Fruit fly (Drosophila melanogaster) whole organism, embryonic: ENCODE results near the gene east.

Experiments used
- Atf-2 ChIP-seq: fragments of 200-800 bp; sonication (Bioruptor generic); optimal IDR thresholded peaks from 2 replicates; lab custom pipeline; 2016; ENCODE audit warnings: missing biosample characterization, missing genetic modification characterization
- Atf3 ChIP-seq: fragments of 200-800 bp; sonication (Bioruptor generic); optimal IDR thresholded peaks from 3 replicates; lab custom pipeline; 2016; ENCODE audit warnings: missing biosample characterization, missing genetic modification characterization
- CG1024 ChIP-seq: fragments of 200-800 bp; sonication (Bioruptor generic); IDR thresholded peaks from 2 replicates; pipeline ENCODE4 v1.3.6; 2022; ENCODE audit warnings: missing biosample characterization, missing genetic modification characterization
- CG12071 ChIP-seq: fragments of 200-800 bp; sonication (Bioruptor generic); optimal IDR thresholded peaks from 3 replicates; lab custom pipeline; 2018; ENCODE audit warnings: missing biosample characterization, mild to moderate bottlenecking, missing genetic modification characterization
- CG12104 ChIP-seq: fragments of 200-800 bp; sonication (Bioruptor generic); optimal IDR thresholded peaks from 3 replicates; lab custom pipeline; 2016; ENCODE audit warnings: missing biosample characterization, missing genetic modification characterization
- CG15073 ChIP-seq: fragments of 200-800 bp; sonication (Bioruptor generic); optimal IDR thresholded peaks from 2 replicates; lab custom pipeline; 2016; ENCODE audit warnings: missing biosample characterization, missing genetic modification characterization
- CG1529 ChIP-seq: fragments of 200-800 bp; sonication (Bioruptor generic); optimal IDR thresholded peaks from 3 replicates; lab custom pipeline; 2018; ENCODE audit warnings: missing biosample characterization, missing genetic modification characterization
- CG16863 ChIP-seq: fragments of 200-800 bp; sonication (Bioruptor generic); optimal IDR thresholded peaks from 3 replicates; lab custom pipeline; 2016; ENCODE audit warnings: missing biosample characterization, missing genetic modification characterization
- CG2120 ChIP-seq: fragments of 200-800 bp; sonication (Bioruptor generic); optimal IDR thresholded peaks from 3 replicates; lab custom pipeline; 2016; ENCODE audit warnings: missing biosample characterization, missing genetic modification characterization
- CG2129 ChIP-seq: fragments of 200-800 bp; sonication (Bioruptor generic); IDR thresholded peaks from 2 replicates; pipeline ENCODE4 v1.3.6; 2022; ENCODE audit warnings: missing biosample characterization, missing genetic modification characterization; ENCODE audit not compliant: partially characterized antibody
- CG30020 ChIP-seq: fragments of 200-800 bp; optimal IDR thresholded peaks from 2 replicates; lab custom pipeline; 2019; ENCODE audit warnings: missing biosample characterization, mild to moderate bottlenecking, missing genetic modification characterization, moderate library complexity
- CG34422 ChIP-seq: fragments of 200-800 bp; sonication (Bioruptor generic); IDR thresholded peaks from 3 replicates; pipeline ENCODE4 v1.3.6; 2022; ENCODE audit warnings: missing biosample characterization, missing genetic modification characterization
- CG4424 ChIP-seq: fragments of 200-800 bp; sonication (Bioruptor generic); optimal IDR thresholded peaks from 3 replicates; lab custom pipeline; 2016; ENCODE audit warnings: missing biosample characterization, missing genetic modification characterization
- CG4617 ChIP-seq: fragments of 200-800 bp; sonication (Bioruptor generic); optimal IDR thresholded peaks from 3 replicates; lab custom pipeline; 2016; ENCODE audit warnings: missing biosample characterization, missing genetic modification characterization, borderline replicate concordance
- CG6272 ChIP-seq: fragments of 200-800 bp; sonication (Bioruptor generic); IDR thresholded peaks from 2 replicates; pipeline ENCODE4 v1.3.6; 2022; ENCODE audit warnings: missing biosample characterization, missing genetic modification characterization
- CG6654 ChIP-seq: fragments of 200-800 bp; sonication (Bioruptor generic); optimal IDR thresholded peaks from 2 replicates; lab custom pipeline; 2017; ENCODE audit warnings: missing biosample characterization, mild to moderate bottlenecking, missing genetic modification characterization
- CG7745 ChIP-seq: fragments of 200-800 bp; sonication (Bioruptor generic); optimal IDR thresholded peaks from 2 replicates; lab custom pipeline; 2018; ENCODE audit warnings: missing biosample characterization, mild to moderate bottlenecking, missing genetic modification characterization, moderate library complexity
- CG8089 ChIP-seq: fragments of 200-800 bp; sonication (Bioruptor generic); optimal IDR thresholded peaks from 3 replicates; lab custom pipeline; 2016; ENCODE audit warnings: missing biosample characterization, missing genetic modification characterization
- CG8924 ChIP-seq: fragments of 200-800 bp; optimal IDR thresholded peaks from 3 replicates; lab custom pipeline; 2019; ENCODE audit warnings: missing biosample characterization, mild to moderate bottlenecking, missing genetic modification characterization, moderate library complexity
- CG9932 ChIP-seq: fragments of 200-800 bp; sonication (Bioruptor generic); IDR thresholded peaks from 2 replicates; pipeline ENCODE4 v1.3.6; 2022; ENCODE audit warnings: missing biosample characterization, missing genetic modification characterization
- Chrac-16 ChIP-seq: fragments of 200-800 bp; sonication (Bioruptor generic); optimal IDR thresholded peaks from 3 replicates; lab custom pipeline; 2016; ENCODE audit warnings: missing biosample characterization, missing genetic modification characterization
- D19A ChIP-seq: fragments of 200-800 bp; optimal IDR thresholded peaks from 3 replicates; lab custom pipeline; 2019; ENCODE audit warnings: missing biosample characterization, mild to moderate bottlenecking, missing genetic modification characterization, moderate library complexity
- Dbx ChIP-seq: fragments of 200-800 bp; sonication (Bioruptor generic); IDR thresholded peaks from 3 replicates; pipeline ENCODE4 v1.3.6; 2022; ENCODE audit warnings: missing biosample characterization, missing genetic modification characterization
- Dref ChIP-seq: fragments of 200-800 bp; sonication (Bioruptor generic); IDR thresholded peaks from 2 replicates; pipeline ENCODE4 v1.3.6; 2022; ENCODE audit warnings: missing biosample characterization, missing genetic modification characterization
- Eip74EF ChIP-seq, 2 experiments: fragments of 200-800 bp in 1 of 2; fragments of >200 bp in 1 of 2; sonication (Bioruptor generic) in 1 of 2; optimal IDR thresholded peaks; 2 replicates each; lab custom pipeline; 2017 to 2019; ENCODE audit warnings: missing biosample characterization in 2 of 2, missing genetic modification characterization in 2 of 2, mild to moderate bottlenecking in 1 of 2, moderate library complexity in 1 of 2
- GATAe ChIP-seq: fragments of 200-800 bp; sonication (Bioruptor generic); conservative IDR thresholded peaks from 2 replicates; pipeline ENCODE4 v1.3.6; 2022; ENCODE audit warnings: missing biosample characterization, missing genetic modification characterization
- Gsc ChIP-seq: fragments of 200-800 bp; sonication (Bioruptor generic); IDR thresholded peaks from 2 replicates; pipeline ENCODE4 v1.3.6; 2022; ENCODE audit warnings: missing biosample characterization, missing genetic modification characterization
- HLH3B ChIP-seq: fragments of 200-800 bp; sonication (Bioruptor generic); IDR thresholded peaks from 2 replicates; pipeline ENCODE4 v1.3.6; 2022; ENCODE audit warnings: missing biosample characterization, missing genetic modification characterization
- Hr3 ChIP-seq: fragments of 200-800 bp; sonication (Bioruptor generic); optimal IDR thresholded peaks from 3 replicates; lab custom pipeline; 2016; ENCODE audit warnings: missing biosample characterization, missing genetic modification characterization
- Lhr ChIP-seq: fragments of 200-800 bp; sonication (Bioruptor generic); optimal IDR thresholded peaks from 3 replicates; lab custom pipeline; 2017; ENCODE audit warnings: mild to moderate bottlenecking, missing biosample characterization, missing genetic modification reagents, missing genetic modification characterization
- Sry-β ChIP-seq: fragments of 200-800 bp; sonication (Bioruptor generic); optimal IDR thresholded peaks from 2 replicates; lab custom pipeline; 2018; ENCODE audit warnings: missing biosample characterization, mild to moderate bottlenecking, missing genetic modification characterization, moderate library complexity
- Taf1 ChIP-seq: fragments of 200-800 bp; sonication (Bioruptor generic); IDR thresholded peaks from 2 replicates; pipeline ENCODE4 v1.3.6; 2022; ENCODE audit warnings: missing biosample characterization, missing genetic modification characterization
- YL-1 ChIP-seq: fragments of 200-800 bp; sonication (Bioruptor generic); optimal IDR thresholded peaks from 3 replicates; lab custom pipeline; 2017; ENCODE audit warnings: missing biosample characterization, mild to moderate bottlenecking, missing genetic modification characterization
- ap ChIP-seq: fragments of 200-800 bp; sonication (Bioruptor generic); IDR thresholded peaks from 2 replicates; pipeline ENCODE4 v1.3.6; 2022; ENCODE audit warnings: missing biosample characterization, missing genetic modification characterization
- ash1 ChIP-seq: fragments of 200-800 bp; sonication (Bioruptor generic); optimal IDR thresholded peaks from 2 replicates; lab custom pipeline; 2018; ENCODE audit warnings: missing biosample characterization, mild to moderate bottlenecking, missing genetic modification characterization
- bab2 ChIP-seq: fragments of 200-800 bp; sonication (Bioruptor generic); optimal IDR thresholded peaks from 2 replicates; lab custom pipeline; 2016; ENCODE audit warnings: missing biosample characterization, missing genetic modification characterization
- bbx ChIP-seq: fragments of 200-800 bp; sonication (Bioruptor generic); IDR thresholded peaks from 2 replicates; pipeline ENCODE4 v1.3.6; 2022; ENCODE audit warnings: missing biosample characterization, missing genetic modification characterization; ENCODE audit not compliant: partially characterized antibody
- cad ChIP-seq: fragments of >200 bp; optimal IDR thresholded peaks from 2 replicates; lab custom pipeline; 2017; ENCODE audit warnings: missing biosample characterization, missing genetic modification characterization
- dimm ChIP-seq: fragments of 200-800 bp; sonication (Bioruptor generic); IDR thresholded peaks from 2 replicates; pipeline ENCODE4 v1.3.6; 2022; ENCODE audit warnings: missing biosample characterization, missing genetic modification characterization
- emc ChIP-seq: fragments of 200-800 bp; sonication (Bioruptor generic); optimal IDR thresholded peaks from 2 replicates; lab custom pipeline; 2016; ENCODE audit warnings: missing biosample characterization, missing genetic modification characterization
- grn ChIP-seq: fragments of 200-800 bp; sonication (Bioruptor generic); optimal IDR thresholded peaks from 3 replicates; lab custom pipeline; 2017; ENCODE audit warnings: missing biosample characterization, missing genetic modification characterization
- gsb ChIP-seq: fragments of 200-800 bp; sonication (Bioruptor generic); IDR thresholded peaks from 2 replicates; pipeline ENCODE4 v1.3.6; 2022; ENCODE audit warnings: missing biosample characterization, missing genetic modification characterization
- gsb-n ChIP-seq: fragments of 200-800 bp; sonication (Bioruptor generic); optimal IDR thresholded peaks from 3 replicates; lab custom pipeline; 2018; ENCODE audit warnings: missing biosample characterization, mild to moderate bottlenecking, missing genetic modification characterization
- lmd ChIP-seq: fragments of 200-800 bp; sonication (Bioruptor generic); IDR thresholded peaks from 2 replicates; pipeline ENCODE4 v1.3.6; 2022; ENCODE audit warnings: missing biosample characterization, missing genetic modification characterization
- nmo ChIP-seq: fragments of 200-800 bp; sonication (Bioruptor generic); optimal IDR thresholded peaks from 2 replicates; lab custom pipeline; 2018; ENCODE audit warnings: missing biosample characterization, mild to moderate bottlenecking, missing genetic modification characterization, moderate library complexity
- pros ChIP-seq: fragments of 200-800 bp; sonication (Bioruptor generic); optimal IDR thresholded peaks from 3 replicates; lab custom pipeline; 2019; ENCODE audit warnings: missing biosample characterization, mild to moderate bottlenecking, missing genetic modification characterization, moderate library complexity
- repo ChIP-seq: fragments of 200-800 bp; sonication (Bioruptor generic); optimal IDR thresholded peaks from 2 replicates; lab custom pipeline; 2016; ENCODE audit warnings: missing biosample characterization, missing genetic modification characterization
- ro ChIP-seq: fragments of 200-800 bp; sonication (Bioruptor generic); IDR thresholded peaks from 2 replicates; pipeline ENCODE4 v1.3.6; 2022; ENCODE audit warnings: missing biosample characterization, missing genetic modification characterization
- ssp ChIP-seq: fragments of 200-800 bp; sonication (Bioruptor generic); IDR thresholded peaks from 2 replicates; pipeline ENCODE4 v1.3.6; 2022; ENCODE audit warnings: missing biosample characterization, missing genetic modification characterization
- unc-4 ChIP-seq: fragments of 200-800 bp; sonication (Bioruptor generic); IDR thresholded peaks from 2 replicates; pipeline ENCODE4 v1.3.6; 2022; ENCODE audit warnings: missing biosample characterization, missing genetic modification characterization; ENCODE audit not compliant: partially characterized antibody
- wdn ChIP-seq: fragments of 200-800 bp; sonication (Bioruptor generic); IDR thresholded peaks from 2 replicates; pipeline ENCODE4 v1.3.6; 2022; ENCODE audit warnings: missing biosample characterization, missing genetic modification characterization

The east gene

DNA sequence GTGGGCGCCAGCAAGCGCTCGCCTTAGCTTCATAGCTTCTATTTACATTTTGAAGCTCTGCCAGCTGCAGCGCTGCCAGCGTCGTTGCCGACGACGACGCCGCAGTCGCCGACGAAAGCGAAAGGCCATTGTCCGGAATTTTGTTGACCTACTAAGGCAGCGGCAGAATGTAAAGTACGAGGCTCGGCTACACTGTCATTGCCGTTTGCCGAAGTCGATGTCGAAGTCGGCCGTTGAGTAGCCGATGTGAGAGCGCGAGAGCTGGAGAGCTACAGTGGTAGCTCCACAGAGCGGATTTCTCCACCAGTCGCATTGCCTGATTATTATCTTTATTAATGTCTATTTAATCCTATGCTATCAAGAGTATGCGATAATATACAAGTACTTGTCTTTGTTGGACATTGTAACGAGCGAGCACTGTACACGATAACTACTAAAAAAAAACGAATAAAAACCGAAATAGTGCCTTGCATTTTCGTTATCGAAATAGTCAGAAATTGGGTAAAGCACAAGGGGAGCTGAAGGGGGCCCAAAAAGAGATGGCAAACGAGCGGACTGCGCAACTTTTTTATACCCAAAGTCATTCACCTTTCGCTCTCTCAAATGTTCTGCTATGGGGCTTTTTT, 47.0 kb upstream of the east start (continued):
- TF ChIP-seq Eip74EF (GFP tag; optimal IDR thresholded peaks at IDR 0.05; lab: Kevin White, UChicago) (peak in 1 of 2 experiments; percentile 87), CG4424 (GFP tag; lab: Kevin White, UChicago) (peak; percentile 93), CG34422 (GFP tag; lab: Robert Waterston, UW) (peak; percentile 96), CG1529 (GFP tag; lab: Kevin White, UChicago) (peak; percentile 91), CG2129 (GFP tag; lab: Robert Waterston, UW) (no peak), Lhr (GFP tag; lab: Kevin White, UChicago) (peak; percentile 68), repo (GFP tag; lab: Kevin White, UChicago) (peak; percentile 92), CG6654 (GFP tag; lab: Kevin White, UChicago) (peak; percentile 84), unc-4 (no peak), CG4617 (GFP tag; lab: Kevin White, UChicago) (peak; percentile 87), ap (peak; percentile 96), CG1024 (GFP tag; lab: Robert Waterston, UW) (peak; percentile 88), HLH3B (GFP tag; lab: Robert Waterston, UW) (peak; percentile 98), CG16863 (peak; percentile 93), dimm (peak; percentile 89), Dbx (GFP tag; lab: Robert Waterston, UW) (peak; percentile 90), Atf-2 (GFP tag; lab: Kevin White, UChicago) (peak; percentile 92), cad (GFP tag; lab: Kevin White, UChicago) (no peak), CG9932 (GFP tag; lab: Robert Waterston, UW) (peak; percentile 88), CG15073 (GFP tag; lab: Kevin White, UChicago) (peak; percentile 73), Atf3 (GFP tag; lab: Kevin White, UChicago) (peak; percentile 90), D19A (tag; lab: Kevin White, UChicago) (peak; percentile 79), Taf1 (peak; percentile 79), Dref (GFP tag; lab: Robert Waterston, UW) (0 out of 2 replicates have a peak, but pooled peaks have one; percentile 31), GATAe (GFP tag; lab: Robert Waterston, UW) (peak; percentile 93), ash1 (GFP tag; lab: Kevin White, UChicago) (peak; percentile 32), emc (GFP tag; lab: Kevin White, UChicago) (peak; percentile 85), CG6272 (GFP tag; lab: Robert Waterston, UW) (peak; percentile 92), CG12071 (GFP tag; lab: Kevin White, UChicago) (peak; percentile 96), wdn (GFP tag; lab: Robert Waterston, UW) (peak; percentile 82), pros (GFP tag; lab: Kevin White, UChicago) (peak; percentile 25), CG12104 (GFP tag; lab: Kevin White, UChicago) (peak; percentile 86), grn (GFP tag; lab: Kevin White, UChicago) (peak; percentile 84), CG30020 (tag; lab: Kevin White, UChicago) (peak; percentile 33), CG8924 (tag; lab: Kevin White, UChicago) (peak; percentile 93), ssp (GFP tag; lab: Robert Waterston, UW) (peak; percentile 87), bbx (GFP tag; lab: Robert Waterston, UW) (no peak), Chrac-16 (GFP tag; lab: Kevin White, UChicago) (peak; percentile 91), gsb-n (tag; lab: Kevin White, UChicago) (peak; percentile 81), YL-1 (GFP tag; lab: Kevin White, UChicago) (peak; percentile 53), CG7745 (tag; lab: Kevin White, UChicago) (no peak), CG8089 (GFP tag; lab: Kevin White, UChicago) (peak; percentile 91), ro (GFP tag; lab: Robert Waterston, UW) (peak; percentile 89), Gsc (GFP tag; lab: Robert Waterston, UW) (peak; percentile 90), bab2 (GFP tag; lab: Kevin White, UChicago) (peak; percentile 93), nmo (GFP tag; lab: Kevin White, UChicago) (peak; percentile 94), Hr3 (GFP tag; lab: Kevin White, UChicago) (peak; percentile 94), gsb (GFP tag; lab: Robert Waterston, UW) (peak; percentile 91), Sry-β (GFP tag; lab: Kevin White, UChicago) (peak; percentile 41), lmd (GFP tag; lab: Robert Waterston, UW) (peak; percentile 97), CG2120 (GFP tag; lab: Kevin White, UChicago) (peak; percentile 93)
